Fruit fly (Drosophila melanogaster) whole organism, embryonic: ENCODE data around the gene Gpdh3.

Experiments used
- Ada2b ChIP-seq: fragments of 200-800 bp; sonication (Bioruptor generic); IDR thresholded peaks from 2 replicates; pipeline ENCODE4 v1.3.6; 2022; ENCODE audit warnings: missing biosample characterization, missing genetic modification characterization
- Atf6 ChIP-seq: fragments of 200-800 bp; sonication (Bioruptor generic); IDR thresholded peaks from 2 replicates; pipeline ENCODE4 v1.3.6; 2022; ENCODE audit warnings: missing biosample characterization, missing genetic modification characterization
- Blimp-1 ChIP-seq: fragments of 200-800 bp; sonication (Bioruptor generic); optimal IDR thresholded peaks from 3 replicates; lab custom pipeline; 2018; ENCODE audit warnings: missing biosample characterization, missing genetic modification characterization, mild to moderate bottlenecking, moderate library complexity, missing genetic modification reagents
- CG10267 ChIP-seq: fragments of 200-800 bp; sonication (Bioruptor generic); optimal IDR thresholded peaks from 2 replicates; lab custom pipeline; 2018; ENCODE audit warnings: missing biosample characterization, mild to moderate bottlenecking, missing genetic modification characterization, moderate library complexity
- CG10321 ChIP-seq: fragments of 200-800 bp; sonication (Bioruptor generic); IDR thresholded peaks from 2 replicates; pipeline ENCODE4 v1.3.6; 2022; ENCODE audit warnings: missing biosample characterization, missing genetic modification characterization
- CG12155 ChIP-seq: fragments of 200-800 bp; sonication (Bioruptor generic); optimal IDR thresholded peaks from 3 replicates; lab custom pipeline; 2016; ENCODE audit warnings: missing biosample characterization, missing genetic modification characterization
- CG13775 ChIP-seq: fragments of 200-800 bp; sonication (Bioruptor generic); optimal IDR thresholded peaks from 3 replicates; lab custom pipeline; 2017; ENCODE audit warnings: missing biosample characterization, mild to moderate bottlenecking, missing genetic modification characterization
- CG15011 ChIP-seq: fragments of 200-800 bp; sonication (Bioruptor generic); optimal IDR thresholded peaks from 3 replicates; lab custom pipeline; 2018; ENCODE audit warnings: missing biosample characterization, mild to moderate bottlenecking, missing genetic modification characterization
- CG1602 ChIP-seq: fragments of 200-800 bp; sonication (Bioruptor generic); optimal IDR thresholded peaks from 3 replicates; lab custom pipeline; 2016; ENCODE audit warnings: missing biosample characterization, missing genetic modification characterization
- CG16863 ChIP-seq: fragments of 200-800 bp; sonication (Bioruptor generic); optimal IDR thresholded peaks from 3 replicates; lab custom pipeline; 2016; ENCODE audit warnings: missing biosample characterization, missing genetic modification characterization
- CG17359 ChIP-seq: fragments of 200-800 bp; sonication (Bioruptor generic); optimal IDR thresholded peaks from 3 replicates; lab custom pipeline; 2018; ENCODE audit warnings: missing biosample characterization, mild to moderate bottlenecking, missing genetic modification characterization, moderate library complexity
- CG17802 ChIP-seq: fragments of 200-800 bp; sonication (Bioruptor generic); optimal IDR thresholded peaks from 2 replicates; lab custom pipeline; 2018; ENCODE audit warnings: missing biosample characterization, mild to moderate bottlenecking, missing genetic modification characterization, moderate library complexity
- CG18262 ChIP-seq: fragments of 200-800 bp; optimal IDR thresholded peaks from 3 replicates; lab custom pipeline; 2019; ENCODE audit warnings: missing biosample characterization, mild to moderate bottlenecking, missing genetic modification characterization, moderate library complexity
- CG2129 ChIP-seq: fragments of 200-800 bp; sonication (Bioruptor generic); IDR thresholded peaks from 2 replicates; pipeline ENCODE4 v1.3.6; 2022; ENCODE audit warnings: missing biosample characterization, missing genetic modification characterization; ENCODE audit not compliant: partially characterized antibody
- CG31365 ChIP-seq: fragments of 200-800 bp; sonication (Bioruptor generic); optimal IDR thresholded peaks from 2 replicates; lab custom pipeline; 2018; ENCODE audit warnings: missing biosample characterization, mild to moderate bottlenecking, missing genetic modification characterization
- CG3838 ChIP-seq: fragments of 200-800 bp; sonication (Bioruptor generic); optimal IDR thresholded peaks from 3 replicates; lab custom pipeline; 2016; ENCODE audit warnings: missing biosample characterization, missing genetic modification characterization
- CG4707 ChIP-seq: fragments of 200-800 bp; sonication (Bioruptor generic); optimal IDR thresholded peaks from 2 replicates; lab custom pipeline; 2018; ENCODE audit warnings: missing biosample characterization, mild to moderate bottlenecking, missing genetic modification characterization, moderate library complexity
- CG7357 ChIP-seq: fragments of 200-800 bp; sonication (Bioruptor generic); IDR thresholded peaks from 3 replicates; pipeline ENCODE4 v1.3.6; 2022; ENCODE audit warnings: missing biosample characterization, missing genetic modification characterization
- CG7556 ChIP-seq: fragments of 200-800 bp; sonication (Bioruptor generic); optimal IDR thresholded peaks from 2 replicates; lab custom pipeline; 2017; ENCODE audit warnings: missing biosample characterization, mild to moderate bottlenecking, missing genetic modification characterization
- CG8388 ChIP-seq: fragments of 200-800 bp; sonication (Bioruptor generic); optimal IDR thresholded peaks from 2 replicates; lab custom pipeline; 2019; ENCODE audit warnings: missing biosample characterization, mild to moderate bottlenecking, missing genetic modification characterization, moderate library complexity
- CG8765 ChIP-seq: fragments of 200-800 bp; sonication (Bioruptor generic); IDR thresholded peaks from 2 replicates; pipeline ENCODE4 v1.3.6; 2022; ENCODE audit warnings: missing biosample characterization, missing genetic modification characterization
- CG9797 ChIP-seq: fragments of 200-800 bp; sonication (Bioruptor generic); optimal IDR thresholded peaks from 3 replicates; lab custom pipeline; 2018; ENCODE audit warnings: missing biosample characterization, mild to moderate bottlenecking, missing genetic modification characterization
- Dad ChIP-seq: fragments of 200-800 bp; sonication (Bioruptor generic); optimal IDR thresholded peaks from 3 replicates; lab custom pipeline; 2016; ENCODE audit warnings: missing biosample characterization, missing genetic modification characterization
- Dek ChIP-seq: fragments of 200-800 bp; sonication (Bioruptor generic); optimal IDR thresholded peaks from 3 replicates; lab custom pipeline; 2019; ENCODE audit warnings: missing biosample characterization, mild to moderate bottlenecking, missing genetic modification characterization, moderate library complexity
- Eip74EF ChIP-seq, 2 experiments: fragments of 200-800 bp in 1 of 2; fragments of >200 bp in 1 of 2; sonication (Bioruptor generic) in 1 of 2; optimal IDR thresholded peaks; 2 replicates each; lab custom pipeline; 2017 to 2019; ENCODE audit warnings: missing biosample characterization in 2 of 2, missing genetic modification characterization in 2 of 2, mild to moderate bottlenecking in 1 of 2, moderate library complexity in 1 of 2
- Gug ChIP-seq: fragments of 200-800 bp; sonication (Bioruptor generic); IDR thresholded peaks from 4 replicates; pipeline ENCODE4 v1.3.6; 2022; ENCODE audit warnings: missing biosample characterization, missing genetic modification characterization
- H2.0 ChIP-seq: fragments of 200-800 bp; sonication (Bioruptor generic); IDR thresholded peaks from 2 replicates; pipeline ENCODE4 v1.3.6; 2022; ENCODE audit warnings: missing biosample characterization, missing genetic modification characterization
- HLH3B ChIP-seq: fragments of 200-800 bp; sonication (Bioruptor generic); IDR thresholded peaks from 2 replicates; pipeline ENCODE4 v1.3.6; 2022; ENCODE audit warnings: missing biosample characterization, missing genetic modification characterization
- HLH4C ChIP-seq: fragments of 200-800 bp; sonication (Bioruptor generic); IDR thresholded peaks from 3 replicates; pipeline ENCODE4 v1.3.6; 2022; ENCODE audit warnings: missing biosample characterization, missing genetic modification characterization; ENCODE audit not compliant: partially characterized antibody
- Six4 ChIP-seq: fragments of 200-800 bp; sonication (Bioruptor generic); optimal IDR thresholded peaks from 2 replicates; lab custom pipeline; 2016; ENCODE audit warnings: missing biosample characterization, missing genetic modification characterization
- Sox100B ChIP-seq: fragments of 200-800 bp; sonication (Bioruptor generic); optimal IDR thresholded peaks from 3 replicates; lab custom pipeline; 2018; ENCODE audit warnings: missing biosample characterization, mild to moderate bottlenecking, missing genetic modification characterization
- Ssrp ChIP-seq: fragments of 200-800 bp; sonication (Bioruptor generic); optimal IDR thresholded peaks from 2 replicates; lab custom pipeline; 2018; ENCODE audit warnings: missing biosample characterization, mild to moderate bottlenecking, missing genetic modification characterization, moderate library complexity
- Xrp1 ChIP-seq: fragments of 200-800 bp; sonication (Bioruptor generic); IDR thresholded peaks from 2 replicates; pipeline ENCODE4 v1.3.6; 2022; ENCODE audit warnings: missing biosample characterization, missing genetic modification characterization
- az2 ChIP-seq: fragments of 200-800 bp; sonication (Bioruptor generic); optimal IDR thresholded peaks from 3 replicates; lab custom pipeline; 2016; ENCODE audit warnings: missing biosample characterization, missing genetic modification characterization
- btn ChIP-seq: fragments of 200-800 bp; sonication (Bioruptor generic); optimal IDR thresholded peaks from 2 replicates; lab custom pipeline; 2016; ENCODE audit warnings: missing biosample characterization, missing genetic modification characterization
- cwo ChIP-seq: fragments of 200-800 bp; sonication (Bioruptor generic); optimal IDR thresholded peaks from 3 replicates; lab custom pipeline; 2017; ENCODE audit warnings: missing biosample characterization, missing genetic modification characterization, mild to moderate bottlenecking, moderate library complexity, missing genetic modification reagents
- dan ChIP-seq: fragments of 200-800 bp; sonication (Bioruptor generic); IDR thresholded peaks from 2 replicates; pipeline ENCODE4 v1.3.6; 2022; ENCODE audit warnings: missing biosample characterization, missing genetic modification characterization
- eyg ChIP-seq: fragments of 200-800 bp; sonication (Bioruptor generic); optimal IDR thresholded peaks from 3 replicates; lab custom pipeline; 2016; ENCODE audit warnings: missing biosample characterization, missing genetic modification characterization
- grau ChIP-seq: fragments of 200-800 bp; optimal IDR thresholded peaks from 3 replicates; lab custom pipeline; 2019; ENCODE audit warnings: missing biosample characterization, mild to moderate bottlenecking, missing genetic modification characterization, moderate library complexity
- inv ChIP-seq: fragments of 200-800 bp; sonication (Bioruptor generic); IDR thresholded peaks from 2 replicates; pipeline ENCODE4 v1.3.6; 2022; ENCODE audit warnings: missing biosample characterization, missing genetic modification characterization; ENCODE audit not compliant: partially characterized antibody
- jing ChIP-seq: fragments of 200-800 bp; sonication (Bioruptor generic); optimal IDR thresholded peaks from 2 replicates; lab custom pipeline; 2018; ENCODE audit warnings: missing biosample characterization, mild to moderate bottlenecking, missing genetic modification characterization
- kah ChIP-seq: fragments of 200-800 bp; sonication (Bioruptor generic); optimal IDR thresholded peaks from 2 replicates; lab custom pipeline; 2018; ENCODE audit warnings: missing biosample characterization, mild to moderate bottlenecking, missing genetic modification characterization
- ken ChIP-seq: fragments of 200-800 bp; sonication (Bioruptor generic); IDR thresholded peaks from 3 replicates; pipeline ENCODE4 v1.3.6; 2022; ENCODE audit warnings: missing biosample characterization, missing genetic modification characterization
- mld ChIP-seq: fragments of 200-800 bp; sonication (Bioruptor generic); IDR thresholded peaks from 3 replicates; pipeline ENCODE4 v1.3.6; 2022; ENCODE audit warnings: missing biosample characterization, missing genetic modification characterization; ENCODE audit not compliant: partially characterized antibody
- nerfin-1 ChIP-seq: fragments of 200-800 bp; sonication (Bioruptor generic); optimal IDR thresholded peaks from 3 replicates; lab custom pipeline; 2019; ENCODE audit warnings: missing biosample characterization, mild to moderate bottlenecking, missing genetic modification characterization, moderate library complexity
- slp2 ChIP-seq: fragments of 200-800 bp; sonication (Bioruptor generic); optimal IDR thresholded peaks from 2 replicates; lab custom pipeline; 2016; ENCODE audit warnings: missing biosample characterization, missing genetic modification characterization
- sna ChIP-seq: fragments of 200-800 bp; sonication (Bioruptor generic); IDR thresholded peaks from 2 replicates; pipeline ENCODE4 v1.3.6; 2022; ENCODE audit warnings: missing biosample characterization, missing genetic modification characterization; ENCODE audit not compliant: partially characterized antibody
- tll ChIP-seq, 2 experiments: fragments of 200-800 bp in 1 of 2; fragments of >200 bp in 1 of 2; sonication (Bioruptor generic) in 1 of 2; optimal IDR thresholded peaks; 2 replicates each; lab custom pipeline; 2017 to 2019; ENCODE audit warnings: missing biosample characterization in 2 of 2, missing genetic modification characterization in 2 of 2, mild to moderate bottlenecking in 1 of 2, moderate library complexity in 1 of 2
- wek ChIP-seq: fragments of 200-800 bp; sonication (Bioruptor generic); optimal IDR thresholded peaks from 3 replicates; lab custom pipeline; 2018; ENCODE audit warnings: missing biosample characterization, mild to moderate bottlenecking, missing genetic modification characterization, moderate library complexity
- zen2 ChIP-seq: fragments of 200-800 bp; sonication (Bioruptor generic); IDR thresholded peaks from 3 replicates; pipeline ENCODE4 v1.3.6; 2022; ENCODE audit warnings: missing biosample characterization, missing genetic modification characterization; ENCODE audit not compliant: partially characterized antibody

The Gpdh3 gene

dm6 chr3R:22421618-22422017 lies 39.8 kb downstream of the Gpdh3 start (continued):
- TF ChIP-seq Blimp-1 (GFP tag; lab: Kevin White, UChicago), result no peak
- peak; percentile 4 for TF ChIP-seq Six4 (GFP tag; lab: Kevin White, UChicago)
- TF ChIP-seq CG15011 (GFP tag; lab: Kevin White, UChicago), result no peak
- TF ChIP-seq HLH3B, result peak; percentile 64; the same call in 1 of the 2 replicates
- TF ChIP-seq CG3838 (GFP tag; lab: Kevin White, UChicago), result no peak
- TF ChIP-seq CG17802 (tag; lab: Kevin White, UChicago), result no peak
- TF ChIP-seq Dek (tag; lab: Kevin White, UChicago), result peak; percentile 57
- TF ChIP-seq CG10321 (GFP tag; lab: Robert Waterston, UW), result peak; percentile 31; the same call in 1 of the 2 replicates
- TF ChIP-seq eyg (GFP tag; lab: Kevin White, UChicago), result peak; percentile 60
- TF ChIP-seq CG10267 (tag; lab: Kevin White, UChicago), result no peak
- peak; percentile 59 for TF ChIP-seq CG18262 (tag; lab: Kevin White, UChicago)
- no peak for TF ChIP-seq HLH4C (GFP tag; lab: Robert Waterston, UW)
- TF ChIP-seq Atf6 (GFP tag; lab: Robert Waterston, UW), result peak; percentile 80
- TF ChIP-seq CG4707 (GFP tag; lab: Kevin White, UChicago), result no peak
- TF ChIP-seq jing (GFP tag; lab: Kevin White, UChicago), result no peak
- TF ChIP-seq Xrp1, result peak; percentile 78
- no peak for TF ChIP-seq kah
- no peak for TF ChIP-seq Dad
- TF ChIP-seq CG9797 (GFP tag; lab: Kevin White, UChicago), result no peak
- TF ChIP-seq wek (GFP tag; lab: Kevin White, UChicago), result no peak
- TF ChIP-seq CG7357 (GFP tag; lab: Robert Waterston, UW), result 0 out of 3 replicates have a peak, but pooled peaks have one; percentile 46
- no peak for TF ChIP-seq CG8765 (GFP tag; lab: Robert Waterston, UW)
- TF ChIP-seq CG8388 (GFP tag; lab: Kevin White, UChicago), result peak; percentile 32
- TF ChIP-seq ken (GFP tag; lab: Robert Waterston, UW), result peak; percentile 70; the same call in 2 of the 3 replicates
- TF ChIP-seq CG1602 (GFP tag; lab: Kevin White, UChicago), result peak; percentile 14
- TF ChIP-seq slp2 (GFP tag; lab: Kevin White, UChicago), result no peak
- peak; percentile 84 for TF ChIP-seq Ada2b (GFP tag; lab: Robert Waterston, UW)
- no peak for TF ChIP-seq btn (GFP tag; lab: Kevin White, UChicago)
- no peak for TF ChIP-seq inv (GFP tag; lab: Robert Waterston, UW)
- peak; percentile 65 for TF ChIP-seq CG17359 (tag; lab: Kevin White, UChicago)
- peak; percentile 61 for TF ChIP-seq CG12155 (GFP tag; lab: Kevin White, UChicago)
- TF ChIP-seq az2 (GFP tag; lab: Kevin White, UChicago), result peak; percentile 56
- TF ChIP-seq Sox100B (GFP tag; lab: Kevin White, UChicago), result no peak
- TF ChIP-seq Gug (GFP tag; lab: Robert Waterston, UW), result peak; percentile 75
- TF ChIP-seq sna (GFP tag; lab: Robert Waterston, UW), result no peak
- no peak for TF ChIP-seq nerfin-1
- TF ChIP-seq dan, result no peak
- TF ChIP-seq zen2 (GFP tag; lab: Robert Waterston, UW), result no peak
- TF ChIP-seq CG13775 (GFP tag; lab: Kevin White, UChicago), result peak; percentile 43
- TF ChIP-seq CG7556 (GFP tag; lab: Kevin White, UChicago), result peak; percentile 35
- no peak for TF ChIP-seq tll (GFP tag; optimal IDR thresholded peaks at IDR 0.05; lab: Kevin White, UChicago)
- peak; percentile 43 for TF ChIP-seq Ssrp (tag; lab: Kevin White, UChicago)
- TF ChIP-seq mld (GFP tag; lab: Robert Waterston, UW), result no peak
- peak; percentile 74 for TF ChIP-seq H2.0 (GFP tag; lab: Robert Waterston, UW)
- peak; percentile 89 for TF ChIP-seq grau (tag; lab: Kevin White, UChicago)
- TF ChIP-seq CG2129 (GFP tag; lab: Robert Waterston, UW), result no peak
- TF ChIP-seq cwo (GFP tag; lab: Kevin White, UChicago), result peak; percentile 37
- TF ChIP-seq CG16863, result peak; percentile 47
- TF ChIP-seq CG31365 (tag; lab: Kevin White, UChicago), result no peak
- peak in 1 of 2 experiments; percentile 40 for TF ChIP-seq Eip74EF (GFP tag; optimal IDR thresholded peaks at IDR 0.05; lab: Kevin White, UChicago)
